Worm (Caenorhabditis elegans): ENCODE data around the gene sut-2.
A peak's percentile ranks its signal among the peaks of the same experiment; 100 is the strongest.

sut-2 gene

DNA sequence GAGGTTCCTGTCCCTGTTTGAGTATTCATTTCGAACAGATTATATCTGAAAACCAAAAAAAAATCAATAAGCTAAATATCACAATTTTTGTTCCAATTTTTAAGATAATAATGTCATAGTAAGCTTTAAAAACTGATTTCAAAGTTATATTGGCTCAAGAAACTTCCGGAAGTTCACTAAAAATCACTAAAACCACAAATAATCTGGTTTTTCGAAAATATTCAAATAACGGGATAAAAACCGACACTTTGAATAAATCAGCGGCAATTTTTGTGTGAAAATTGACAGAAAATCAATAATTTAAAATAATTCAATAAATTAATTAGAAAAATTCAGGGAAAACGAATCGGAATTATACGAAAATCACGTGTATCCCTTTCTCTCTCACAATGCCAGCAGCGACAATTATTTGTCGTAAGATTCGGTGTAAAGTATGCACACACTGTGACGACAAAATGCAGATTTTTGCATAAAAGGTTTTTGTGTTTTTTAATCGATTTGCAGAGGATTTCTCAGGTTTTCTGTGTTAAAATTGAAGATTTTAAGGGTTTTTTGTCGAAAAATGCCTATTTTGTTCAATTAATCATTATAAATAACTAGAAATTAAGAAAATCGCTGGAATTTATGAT lies at the start of gene sut-2:
Gene sut-2, minus strand, starts transcription at position 51 of the 629 bp plus-strand sequence.
- TF ChIP-seq mes-2 (tag; optimal IDR thresholded peaks at IDR 0.05; ENCODE audit: poor library complexity, severe bottlenecking) (peak; percentile 42), hlh-30 (tag; optimal IDR thresholded peaks at IDR 0.05; ENCODE audit: insufficient read depth) (peak; percentile 78), dmd-6 (GFP tag; IDR thresholded peaks at IDR 0.05) (no peak), tag-97 (GFP tag; IDR thresholded peaks at IDR 0.05) (no peak), lir-3 (tag; optimal IDR thresholded peaks at IDR 0.05) (no peak), zfp-2 (tag; optimal IDR thresholded peaks at IDR 0.05) (no peak), lsy-2 (tag; optimal IDR thresholded peaks at IDR 0.05) (peak in 1 of 2 experiments; percentile 70), mdl-1 (tag; optimal IDR thresholded peaks at IDR 0.05) (peak in 1 of 2 experiments; percentile 23), dpl-1 (GFP tag; optimal IDR thresholded peaks at IDR 0.05) (peak; percentile 20), F37D6.2 (tag; optimal IDR thresholded peaks at IDR 0.05) (no peak), nhr-28 (tag; optimal IDR thresholded peaks at IDR 0.05) (peak; percentile 10), ceh-62 (tag; optimal IDR thresholded peaks at IDR 0.05) (no peak)

- TF ChIP-seq duxl-1 (tag; optimal IDR thresholded peaks at IDR 0.05; ENCODE audit: poor library complexity) (no peak), saeg-2 (GFP tag; IDR thresholded peaks at IDR 0.05) (no peak), daf-8 (GFP tag; IDR thresholded peaks at IDR 0.05) (no peak), nhr-111 (GFP tag; optimal IDR thresholded peaks at IDR 0.05) (no peak), ztf-11 (tag; optimal IDR thresholded peaks at IDR 0.05) (no peak), ZK546.5 (tag; optimal IDR thresholded peaks at IDR 0.05) (no peak), daf-16 (GFP tag; optimal IDR thresholded peaks at IDR 0.05) (no peak), daf-16 (tag; optimal IDR thresholded peaks at IDR 0.05) (no peak), dmd-6 (GFP tag; IDR thresholded peaks at IDR 0.05) (no peak), lsy-2 (tag; optimal IDR thresholded peaks at IDR 0.05) (no peak), mdt-29 (GFP tag; IDR thresholded peaks at IDR 0.05) (no peak), F10B5.3 (tag; optimal IDR thresholded peaks at IDR 0.05) (no peak), nhr-48 (tag; optimal IDR thresholded peaks at IDR 0.05) (no peak), hif-1 (tag; optimal IDR thresholded peaks at IDR 0.05) (no peak), F49E8.2 (tag; optimal IDR thresholded peaks at IDR 0.05; ENCODE audit: borderline replicate concordance) (no peak), unc-130 (GFP tag; optimal IDR thresholded peaks at IDR 0.05) (no peak), lin-38 (GFP tag; IDR thresholded peaks at IDR 0.05) (no peak)
Observed at ce11 chrV:4617260-4617659, 47.4 kb upstream of the sut-2 start, which contains the start of gene sumv-2. TSS of gene sumv-2 (plus strand) at chrV:4617560.

DNA sequence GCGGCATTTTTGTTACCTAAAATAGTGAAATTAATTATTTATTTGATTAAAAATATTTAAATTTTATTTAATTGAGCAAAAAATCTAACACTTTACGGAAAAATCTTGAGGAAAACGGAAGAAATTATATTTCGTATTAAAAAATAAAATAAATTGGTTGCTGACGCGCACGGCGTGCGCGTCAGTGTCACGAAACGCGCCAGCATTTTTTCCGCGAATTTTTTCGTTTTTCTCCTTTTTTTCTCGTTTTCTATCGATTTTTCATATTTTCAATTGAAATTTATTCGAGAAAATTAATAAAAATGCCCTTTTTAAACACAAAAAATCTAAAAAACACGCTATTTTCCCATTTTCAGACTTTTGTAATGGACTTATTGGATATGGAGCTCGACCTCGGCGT lies 46.0 kb upstream of the sut-2 start, which contains the start of the genes Y61A9LA.10 and F54D11.4:
Gene Y61A9LA.10, minus strand, starts transcription at position 16 of the 400 bp plus-strand sequence.
Gene F54D11.4, plus strand, starts transcription at position 350 of the 400 bp plus-strand sequence.
- no peak for TF ChIP-seq ceh-62 (tag; optimal IDR thresholded peaks at IDR 0.05)
- peak; percentile 27 for TF ChIP-seq hlh-30 (tag; optimal IDR thresholded peaks at IDR 0.05; ENCODE audit: insufficient read depth)
- peak; percentile 72 for TF ChIP-seq dpl-1 (GFP tag; optimal IDR thresholded peaks at IDR 0.05)
- TF ChIP-seq nhr-102 (tag; optimal IDR thresholded peaks at IDR 0.05) = peak; percentile 51
- TF ChIP-seq dve-1 (tag; optimal IDR thresholded peaks at IDR 0.05; ENCODE audit: insufficient read depth) = peak; percentile 52
- TF ChIP-seq F10B5.3 (tag; optimal IDR thresholded peaks at IDR 0.05) = peak; percentile 9
- TF ChIP-seq ztf-7 (tag; optimal IDR thresholded peaks at IDR 0.05) = peak; percentile 54
- TF ChIP-seq lsy-2 (tag; optimal IDR thresholded peaks at IDR 0.05) = peak in 1 of 2 experiments; percentile 83
- TF ChIP-seq lin-38 (GFP tag; IDR thresholded peaks at IDR 0.05) = peak; percentile 69
- TF ChIP-seq egl-27 (tag; optimal IDR thresholded peaks at IDR 0.05) = no peak
- TF ChIP-seq rbr-2 (tag; optimal IDR thresholded peaks at IDR 0.05) = peak; percentile 50
- TF ChIP-seq mep-1 (tag; optimal IDR thresholded peaks at IDR 0.05) = peak; percentile 66
- peak; percentile 52 for TF ChIP-seq nhr-77 (tag; optimal IDR thresholded peaks at IDR 0.05)
- TF ChIP-seq nhr-48 (tag; optimal IDR thresholded peaks at IDR 0.05) = no peak
- TF ChIP-seq F37D6.2 (tag; optimal IDR thresholded peaks at IDR 0.05) = peak; percentile 22
- TF ChIP-seq F44E2.7 (GFP tag; IDR thresholded peaks at IDR 0.05) = no peak
- no peak for TF ChIP-seq zip-2 (tag; optimal IDR thresholded peaks at IDR 0.05)

All from whole organism, L4 larva.